In genomic region chr2L:3778157-3779060, dm6 we compare ENCODE assay signal across 5 fruit fly cellular contexts.
TF ChIP-seq lines count a peak whose summit lies in the region.

No protein-coding gene starts in this region.

TF ChIP-seq in whole organism, adult, 20 proteins besides CTCF, POLR2A, EP300 and RAD21 (continued from another document):
- no peak for TF ChIP-seq CG14711 (tag; optimal IDR thresholded peaks at IDR 0.05; lab: Kevin White, UChicago)
- TF ChIP-seq Crg-1 (GFP tag; optimal IDR thresholded peaks at IDR 0.05; lab: Kevin White, UChicago): no peak
TF ChIP-seq in whole organism, adult: peak in this region for 8.

TF ChIP-seq in whole organism, embryonic, 481 proteins besides CTCF, POLR2A, EP300 and RAD21 (continued from another document and continues in another):
- TF ChIP-seq CG9932 (GFP tag; IDR thresholded peaks at IDR 0.05; lab: Robert Waterston, UW) (no peak), hbn (GFP tag; IDR thresholded peaks at IDR 0.05; lab: Robert Waterston, UW; ENCODE audit: partially characterized antibody) (no peak), Atf3 (GFP tag; optimal IDR thresholded peaks at IDR 0.05; lab: Kevin White, UChicago) (no peak), nom (GFP tag; optimal IDR thresholded peaks at IDR 0.05; lab: Kevin White, UChicago) (peak; percentile 61), shn (GFP tag; optimal IDR thresholded peaks at IDR 0.05; lab: Kevin White, UChicago) (peak; percentile 17), CG18619 (GFP tag; optimal IDR thresholded peaks at IDR 0.05; lab: Kevin White, UChicago) (peak; percentile 16), Hr51 (GFP tag; optimal IDR thresholded peaks at IDR 0.05; lab: Kevin White, UChicago) (peak in 1 of 2 experiments; percentile 56), Ssrp (tag; optimal IDR thresholded peaks at IDR 0.05; lab: Kevin White, UChicago) (peak; percentile 42), run (tag; optimal IDR thresholded peaks at IDR 0.05; lab: Kevin White, UChicago) (no peak), phol (tag; optimal IDR thresholded peaks at IDR 0.05; lab: Kevin White, UChicago) (peak; percentile 63), chif (GFP tag; optimal IDR thresholded peaks at IDR 0.05; lab: Kevin White, UChicago) (no peak), CG16779 (GFP tag; IDR thresholded peaks at IDR 0.05; lab: Robert Waterston, UW) (no peak), ro (GFP tag; IDR thresholded peaks at IDR 0.05; lab: Robert Waterston, UW) (no peak), sens-2 (GFP tag; IDR thresholded peaks at IDR 0.05; lab: Robert Waterston, UW) (peak; percentile 20; the same call in 1 of the 2 replicates), CG31388 (GFP tag; optimal IDR thresholded peaks at IDR 0.05; lab: Kevin White, UChicago) (no peak), Rfx (GFP tag; IDR thresholded peaks at IDR 0.05; lab: Robert Waterston, UW) (peak; percentile 31; the same call in 1 of the 2 replicates), CG3163 (GFP tag; optimal IDR thresholded peaks at IDR 0.05; lab: Kevin White, UChicago) (no peak), CG15073 (GFP tag; optimal IDR thresholded peaks at IDR 0.05; lab: Kevin White, UChicago) (no peak), vvl (GFP tag; IDR thresholded peaks at IDR 0.05; lab: Robert Waterston, UW) (peak; percentile 25), tup (GFP tag; optimal IDR thresholded peaks at IDR 0.05; lab: Kevin White, UChicago) (no peak), Scr (GFP tag; IDR thresholded peaks at IDR 0.05; lab: Robert Waterston, UW; ENCODE audit: partially characterized antibody) (no peak), dmrt11E (tag; optimal IDR thresholded peaks at IDR 0.05; lab: Kevin White, UChicago) (peak; percentile 42), CG11398 (GFP tag; optimal IDR thresholded peaks at IDR 0.05; lab: Kevin White, UChicago) (no peak), Hey (tag; optimal IDR thresholded peaks at IDR 0.05; lab: Kevin White, UChicago) (no peak), insv (GFP tag; optimal IDR thresholded peaks at IDR 0.05; lab: Kevin White, UChicago) (no peak), slbo (GFP tag; IDR thresholded peaks at IDR 0.05; lab: Robert Waterston, UW) (0 out of 2 replicates have a peak, but pooled peaks have one; percentile 27), ham (GFP tag; IDR thresholded peaks at IDR 0.05; lab: Robert Waterston, UW) (no peak), Deaf1 (tag; optimal IDR thresholded peaks at IDR 0.05; lab: Kevin White, UChicago) (peak; percentile 90), CG7963 (GFP tag; IDR thresholded peaks at IDR 0.05; lab: Robert Waterston, UW; ENCODE audit: partially characterized antibody) (no peak), aop (GFP tag; IDR thresholded peaks at IDR 0.05; lab: Robert Waterston, UW) (no peak), Sry-β (GFP tag; optimal IDR thresholded peaks at IDR 0.05; lab: Kevin White, UChicago) (no peak), CG1792 (GFP tag; optimal IDR thresholded peaks at IDR 0.05; lab: Kevin White, UChicago) (no peak)

TF ChIP-seq in whole organism, prepupa, 60 proteins besides CTCF, POLR2A, EP300 and RAD21 (continued from another document and continues in another):
- TF ChIP-seq OdsH (GFP tag; optimal IDR thresholded peaks at IDR 0.05; lab: Kevin White, UChicago) (peak; percentile 87), CG32006 (GFP tag; optimal IDR thresholded peaks at IDR 0.05; lab: Kevin White, UChicago) (peak; percentile 88), Hr39 (GFP tag; optimal IDR thresholded peaks at IDR 0.05; lab: Kevin White, UChicago) (peak; percentile 64), dsx (GFP tag; optimal IDR thresholded peaks at IDR 0.05; lab: Kevin White, UChicago; ENCODE audit: poor library complexity, severe bottlenecking) (peak; percentile 76), CG6276 (GFP tag; optimal IDR thresholded peaks at IDR 0.05; lab: Kevin White, UChicago) (peak; percentile 71), Ets96B (tag; optimal IDR thresholded peaks at IDR 0.05; lab: Kevin White, UChicago) (peak; percentile 87), Smox (GFP tag; optimal IDR thresholded peaks at IDR 0.05; lab: Kevin White, UChicago) (peak; percentile 64), pdm3 (GFP tag; optimal IDR thresholded peaks at IDR 0.05; lab: Kevin White, UChicago) (peak; percentile 51), CG8319 (GFP tag; optimal IDR thresholded peaks at IDR 0.05; lab: Kevin White, UChicago) (peak; percentile 47), achi (GFP tag; optimal IDR thresholded peaks at IDR 0.05; lab: Kevin White, UChicago) (peak; percentile 82), dac (GFP tag; optimal IDR thresholded peaks at IDR 0.05; lab: Kevin White, UChicago) (peak; percentile 49), CG3032 (tag; optimal IDR thresholded peaks at IDR 0.05; lab: Kevin White, UChicago) (peak; percentile 83), CG10631 (GFP tag; optimal IDR thresholded peaks at IDR 0.05; lab: Kevin White, UChicago) (peak; percentile 86), Sox14 (GFP tag; optimal IDR thresholded peaks at IDR 0.05; lab: Kevin White, UChicago) (peak; percentile 66), CG11294 (GFP tag; IDR thresholded peaks at IDR 0.05; lab: Robert Waterston, UW) (peak; percentile 42; the same call in 1 of the 2 replicates), CG3919 (GFP tag; optimal IDR thresholded peaks at IDR 0.05; lab: Kevin White, UChicago) (peak; percentile 87), CG6163 (GFP tag; IDR thresholded peaks at IDR 0.05; lab: Robert Waterston, UW) (peak; percentile 84), vri (GFP tag; optimal IDR thresholded peaks at IDR 0.05; lab: Kevin White, UChicago) (peak; percentile 65), lz (GFP tag; optimal IDR thresholded peaks at IDR 0.05; lab: Kevin White, UChicago) (peak; percentile 67), spab (GFP tag; optimal IDR thresholded peaks at IDR 0.05; lab: Kevin White, UChicago) (peak; percentile 79), svp (GFP tag; lab: Kevin White, UChicago) (peak; percentile 78), CG6792 (GFP tag; optimal IDR thresholded peaks at IDR 0.05; lab: Kevin White, UChicago) (peak; percentile 81), CG16779 (tag; optimal IDR thresholded peaks at IDR 0.05; lab: Kevin White, UChicago) (peak; percentile 38), Gug (GFP tag; IDR thresholded peaks at IDR 0.05; lab: Robert Waterston, UW) (peak; percentile 56), fd59A (GFP tag; optimal IDR thresholded peaks at IDR 0.05; lab: Kevin White, UChicago) (peak; percentile 78), CG1621 (tag; optimal IDR thresholded peaks at IDR 0.05; lab: Kevin White, UChicago) (peak; percentile 68), eg (GFP tag; IDR thresholded peaks at IDR 0.05; lab: Robert Waterston, UW) (peak; percentile 81), CG15336 (GFP tag; IDR thresholded peaks at IDR 0.05; lab: Robert Waterston, UW) (peak; percentile 80), CG11762 (GFP tag; optimal IDR thresholded peaks at IDR 0.05; lab: Kevin White, UChicago; ENCODE audit: insufficient read depth) (peak; percentile 69), Sox102F (GFP tag; optimal IDR thresholded peaks at IDR 0.05; lab: Kevin White, UChicago) (peak; percentile 87), Sox15 (GFP tag; optimal IDR thresholded peaks at IDR 0.05; lab: Kevin White, UChicago) (peak; percentile 36), Eip93F (GFP tag; optimal IDR thresholded peaks at IDR 0.05; lab: Kevin White, UChicago) (peak; percentile 11), fkh (GFP tag; optimal IDR thresholded peaks at IDR 0.05; lab: Kevin White, UChicago) (peak; percentile 54)

TF ChIP-seq in whole organism, pupa, 21 proteins besides CTCF, POLR2A, EP300 and RAD21 (continued from another document):
- TF ChIP-seq gl (tag; optimal IDR thresholded peaks at IDR 0.05; lab: Kevin White, UChicago) (peak; percentile 32), CG8159 (tag; optimal IDR thresholded peaks at IDR 0.05; lab: Kevin White, UChicago) (peak; percentile 89)

TF ChIP-seq in whole organism, wandering third instar larva, 38 proteins besides CTCF, POLR2A, EP300 and RAD21 (continued from another document):
- TF ChIP-seq dsf (GFP tag; optimal IDR thresholded peaks at IDR 0.05; lab: Kevin White, UChicago; ENCODE audit: borderline replicate concordance) (no peak), pan (optimal IDR thresholded peaks at IDR 0.05; lab: Kevin White, UChicago) (no peak), CG9705 (GFP tag; optimal IDR thresholded peaks at IDR 0.05; lab: Kevin White, UChicago) (peak; percentile 44), br (GFP tag; optimal IDR thresholded peaks at IDR 0.05; lab: Kevin White, UChicago) (peak; percentile 32), Abd-B (GFP tag; optimal IDR thresholded peaks at IDR 0.05; lab: Kevin White, UChicago) (no peak), sage (GFP tag; optimal IDR thresholded peaks at IDR 0.05; lab: Kevin White, UChicago) (peak; percentile 77), fru (GFP tag; optimal IDR thresholded peaks at IDR 0.05; lab: Kevin White, UChicago) (peak; percentile 68), foxo (GFP tag; optimal IDR thresholded peaks at IDR 0.05; lab: Kevin White, UChicago) (peak in 1 of 2 experiments; percentile 88), Vsx2 (GFP tag; optimal IDR thresholded peaks at IDR 0.05; lab: Kevin White, UChicago; ENCODE audit: partially characterized antibody) (peak; percentile 46), GATAd (GFP tag; optimal IDR thresholded peaks at IDR 0.05; lab: Kevin White, UChicago) (no peak), N (GFP tag; optimal IDR thresholded peaks at IDR 0.05; lab: Kevin White, UChicago) (no peak), Hnf4 (GFP tag; optimal IDR thresholded peaks at IDR 0.05; lab: Kevin White, UChicago) (peak; percentile 20), HLH106 (tag; optimal IDR thresholded peaks at IDR 0.05; lab: Kevin White, UChicago) (peak; percentile 85), ey (GFP tag; optimal IDR thresholded peaks at IDR 0.05; lab: Kevin White, UChicago) (peak; percentile 65), Mio (GFP tag; optimal IDR thresholded peaks at IDR 0.05; lab: Kevin White, UChicago) (no peak), dmrt93B (GFP tag; optimal IDR thresholded peaks at IDR 0.05; lab: Kevin White, UChicago) (peak; percentile 50), h (GFP tag; optimal IDR thresholded peaks at IDR 0.05; lab: Kevin White, UChicago) (peak; percentile 73)
